Worm (Caenorhabditis elegans): ENCODE data around the gene sem-5.

- TF ChIP-seq med-1 (GFP tag; optimal IDR thresholded peaks at IDR 0.05; ENCODE audit: insufficient read depth) (no peak), flt-1 (GFP tag; IDR thresholded peaks at IDR 0.05) (no peak), klf-2 (GFP tag; conservative IDR thresholded peaks at IDR 0.05) (no peak), T22C8.4 (GFP tag; IDR thresholded peaks at IDR 0.05) (no peak), tab-1 (GFP tag; IDR thresholded peaks at IDR 0.05) (no peak), ztf-23 (GFP tag; IDR thresholded peaks at IDR 0.05) (no peak), cog-1 (tag; optimal IDR thresholded peaks at IDR 0.05) (no peak)
Measured at ce11 chrX:7990282-7990681, 28.8 kb upstream of the sem-5 start.
